Worm (Caenorhabditis elegans) whole organism, L4/young adult: ENCODE data around the gene ZK1073.1.

Source experiments
- W03F9.2 ChIP-seq: fragments of 150-350 bp; optimal IDR thresholded peaks from 2 replicates; lab custom pipeline; 2014; ENCODE audit warnings: missing biosample characterization, missing genetic modification characterization
- dao-5 ChIP-seq: sonication (generic microtip); optimal IDR thresholded peaks from 2 replicates; lab custom pipeline; 2016; ENCODE audit warnings: missing genotype, missing genetic modification characterization, moderate library complexity, missing compliant biosample characterization
- him-1 ChIP-seq: sonication (generic microtip); optimal IDR thresholded peaks from 2 replicates; lab custom pipeline; 2016; ENCODE audit warnings: missing genotype, missing genetic modification reagents, missing genetic modification characterization, missing compliant biosample characterization

Gene ZK1073.1

DNA sequence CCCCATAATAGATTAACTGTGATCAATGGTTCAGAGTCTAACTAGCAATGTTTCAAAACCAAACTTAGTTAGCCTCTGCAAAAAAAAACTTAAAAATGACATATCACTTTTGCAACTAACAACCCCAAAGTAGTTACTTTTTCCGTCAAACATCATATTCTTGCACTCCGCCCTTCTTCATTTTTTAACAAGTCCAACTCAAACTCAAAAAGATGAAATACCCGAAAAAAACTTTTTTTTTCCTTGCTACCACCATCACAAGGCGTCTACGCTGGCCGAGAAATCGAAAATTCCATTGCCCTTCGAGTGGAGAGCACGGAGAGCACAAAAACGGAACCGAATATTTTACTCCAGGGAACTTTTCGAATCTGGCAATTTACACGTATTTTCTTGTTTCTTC lies 22.8 kb downstream of the ZK1073.1 start:
- TF ChIP-seq W03F9.2 (tag; lab: Kevin White, UChicago) (no peak), him-1 (no peak), dao-5 (tag; lab: Kevin White, UChicago) (no peak)

DNA sequence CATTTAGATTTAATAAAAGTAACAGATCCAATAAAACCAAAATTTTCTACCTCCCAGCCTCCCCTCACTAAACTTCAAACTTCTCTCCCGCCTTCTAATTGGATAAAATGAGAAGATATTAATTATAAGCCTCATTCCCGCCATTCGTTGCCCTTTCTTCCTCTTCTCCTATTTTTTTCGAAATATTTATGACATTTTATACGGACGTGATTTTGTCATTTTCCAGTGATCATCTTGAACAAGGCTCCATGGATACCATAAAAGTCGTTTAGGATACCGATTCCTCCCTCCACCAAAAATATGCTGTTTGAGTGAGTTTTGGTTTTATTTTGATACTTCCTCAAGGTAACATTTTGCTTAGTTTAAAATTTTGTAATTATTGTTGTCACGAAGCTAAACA lies 25.3 kb downstream of the ZK1073.1 start, which contains the start of gene ZK1073.2:
Gene ZK1073.2, plus strand, starts transcription at position 301 of the 400 bp plus-strand sequence.
- TF ChIP-seq him-1 (no peak), W03F9.2 (tag; lab: Kevin White, UChicago) (no peak), dao-5 (tag; lab: Kevin White, UChicago) (no peak)

DNA sequence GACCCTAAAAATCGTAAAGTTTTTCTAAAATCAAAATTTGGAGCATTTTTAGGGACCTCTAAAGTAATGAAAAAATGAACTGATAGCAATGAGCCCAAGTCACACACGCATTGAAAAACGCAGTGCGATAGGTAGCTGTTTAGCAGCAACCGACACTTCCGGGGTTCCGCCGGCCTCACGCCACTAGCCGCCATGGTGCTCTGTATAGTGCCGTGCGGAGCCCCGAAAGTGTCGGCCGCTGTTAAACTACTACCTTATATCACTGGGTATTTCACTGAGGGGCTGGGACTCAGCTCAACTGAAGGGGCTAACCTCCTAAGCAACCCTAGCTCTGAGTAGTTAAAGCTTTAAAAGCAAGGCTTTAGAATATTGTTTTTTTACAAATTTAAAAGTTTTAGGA lies 29.4 kb downstream of the ZK1073.1 start:
- TF ChIP-seq dao-5 (tag; lab: Kevin White, UChicago) (no peak), him-1 (no peak), W03F9.2 (tag; lab: Kevin White, UChicago) (no peak)

DNA sequence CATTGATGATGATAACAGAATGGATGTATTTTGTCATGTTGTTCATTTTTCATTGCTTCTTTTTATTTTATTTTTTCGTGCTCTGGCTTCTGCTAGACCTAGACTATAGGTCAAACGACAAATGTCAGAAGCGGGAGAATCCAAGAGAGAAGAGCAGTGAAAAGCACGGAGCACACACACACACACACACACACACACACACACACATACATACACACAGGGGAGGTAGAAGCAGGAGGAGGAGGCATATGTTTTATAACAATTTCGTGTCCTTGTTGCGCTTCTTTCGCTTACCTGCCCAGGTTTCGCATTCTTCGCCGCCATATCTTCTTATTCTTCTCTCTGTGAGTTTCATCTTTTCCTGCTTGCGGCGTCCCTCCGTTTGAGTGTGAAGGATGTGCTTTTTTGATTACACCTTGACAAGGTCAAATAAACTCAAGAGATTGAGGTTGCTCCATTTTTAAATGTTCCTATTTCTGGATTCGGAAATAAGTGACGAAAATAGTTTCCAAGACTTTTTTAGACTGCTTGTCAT lies 30.5 kb downstream of the ZK1073.1 start:
- TF ChIP-seq him-1, result no peak
- TF ChIP-seq dao-5 (tag; lab: Kevin White, UChicago), result no peak

DNA sequence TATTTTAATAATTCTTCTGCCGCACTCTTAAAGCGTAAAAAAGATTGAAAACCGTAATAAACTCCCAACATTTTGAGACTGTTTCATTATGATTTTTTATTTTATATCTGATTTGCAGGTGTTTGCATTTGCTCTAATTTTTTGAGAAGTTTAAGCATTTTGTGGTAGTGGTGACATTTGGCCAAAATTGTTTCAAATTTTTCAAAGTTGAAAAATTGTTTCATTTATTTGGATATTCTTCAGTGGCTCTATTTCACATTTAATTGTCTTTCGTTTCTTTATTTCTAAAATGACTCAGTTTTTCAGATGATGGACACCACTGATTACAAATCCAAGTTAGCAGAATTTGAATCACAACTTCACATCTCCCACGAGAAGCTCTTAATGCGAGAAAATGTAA lies 34.3 kb downstream of the ZK1073.1 start, which contains the start of gene C30F2.5:
Gene C30F2.5, plus strand, starts transcription at position 301 of the 400 bp plus-strand sequence.
- no peak for TF ChIP-seq dao-5 (tag; lab: Kevin White, UChicago)
- TF ChIP-seq W03F9.2 (tag; lab: Kevin White, UChicago), result no peak
- TF ChIP-seq him-1, result no peak

DNA sequence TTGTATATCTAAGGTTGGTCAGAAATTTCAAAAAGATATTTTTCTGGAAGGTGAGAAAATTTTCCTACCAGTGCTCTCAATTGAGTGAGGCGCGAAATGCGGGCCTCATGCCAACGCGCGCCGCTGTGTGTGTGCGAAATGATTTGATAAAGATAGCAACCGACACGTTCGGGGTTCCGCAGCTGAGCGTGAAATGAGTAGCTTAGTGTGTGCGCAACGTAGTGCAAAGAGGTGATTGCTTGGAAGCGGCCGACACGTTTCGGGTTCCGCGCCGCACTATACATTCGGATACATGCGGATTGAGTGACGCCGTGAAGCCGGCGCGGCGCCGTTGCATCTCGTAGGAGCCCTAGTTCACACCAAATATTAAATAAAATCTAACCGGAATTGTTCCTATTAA lies 37.5 kb downstream of the ZK1073.1 start:
- TF ChIP-seq him-1 (no peak), W03F9.2 (tag; lab: Kevin White, UChicago) (no peak), dao-5 (tag; lab: Kevin White, UChicago) (no peak)

DNA sequence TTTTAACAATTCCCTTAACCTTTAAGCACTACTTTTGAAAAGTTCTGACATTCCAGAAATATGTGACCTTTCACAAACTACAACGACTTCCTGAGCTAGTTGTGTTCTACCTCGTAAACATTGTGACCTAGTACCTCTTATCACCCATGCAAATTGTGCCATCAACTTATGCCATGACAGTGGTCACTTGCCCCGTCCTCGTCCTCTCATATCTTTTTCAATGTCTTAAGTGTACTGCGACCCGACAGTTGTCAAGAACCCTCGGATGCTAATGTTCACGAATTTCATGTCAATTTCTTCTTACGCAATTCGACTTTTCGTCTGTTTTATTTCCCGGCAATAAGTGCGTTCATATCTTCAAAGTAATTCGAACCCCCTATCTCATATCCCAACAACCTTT lies 40.8 kb downstream of the ZK1073.1 start:
- TF ChIP-seq W03F9.2 (tag; lab: Kevin White, UChicago) (no peak), him-1 (no peak), dao-5 (tag; lab: Kevin White, UChicago) (no peak)

DNA sequence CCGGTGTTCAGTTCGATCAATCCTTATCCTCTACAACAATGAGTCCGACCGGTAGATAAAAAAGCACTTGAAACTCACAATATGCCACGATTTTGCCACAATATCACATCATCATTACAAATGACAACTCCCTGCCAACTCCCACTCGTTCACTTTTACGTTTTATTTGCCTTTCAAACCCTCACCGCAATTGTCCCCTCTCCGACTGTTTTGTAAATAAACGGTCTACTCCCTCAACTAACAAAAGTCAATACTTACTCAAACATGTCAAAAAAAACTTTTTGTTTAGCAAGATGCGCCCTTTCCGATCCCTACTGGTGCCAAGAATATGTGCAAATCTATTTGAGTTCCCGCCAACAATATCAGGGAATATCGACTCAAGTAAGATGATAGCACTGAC lies 43.6 kb downstream of the ZK1073.1 start, which contains the start of gene C30F2.2:
Gene C30F2.2, minus strand, starts transcription at position 122 of the 400 bp plus-strand sequence.
- TF ChIP-seq W03F9.2 (tag; lab: Kevin White, UChicago), result no peak
- no peak for TF ChIP-seq him-1
- no peak for TF ChIP-seq dao-5 (tag; lab: Kevin White, UChicago)

DNA sequence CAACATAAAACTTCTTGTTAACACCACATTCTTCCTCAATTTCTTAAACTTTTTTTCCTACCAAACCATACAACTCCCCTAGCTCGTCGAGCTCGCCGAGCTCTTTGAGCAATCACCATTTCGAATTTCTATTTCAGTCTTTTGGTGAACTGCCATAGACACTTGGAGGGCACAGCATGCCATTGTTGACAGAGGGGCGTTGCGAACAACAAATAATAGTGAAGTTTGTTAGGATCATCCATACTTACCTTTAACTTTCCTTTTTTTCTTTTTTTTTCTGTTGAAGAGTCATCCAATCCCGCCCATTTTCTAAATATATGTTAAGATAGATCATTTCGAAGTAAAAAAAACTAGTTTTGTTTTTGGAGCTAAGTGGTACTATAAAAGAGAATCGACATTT lies 46.6 kb downstream of the ZK1073.1 start, which contains the start of gene idpp-14:
Gene idpp-14, plus strand, starts transcription at position 324 of the 400 bp plus-strand sequence.
- TF ChIP-seq dao-5 (tag; lab: Kevin White, UChicago), result no peak
- TF ChIP-seq W03F9.2 (tag; lab: Kevin White, UChicago), result no peak
- no peak for TF ChIP-seq him-1

DNA sequence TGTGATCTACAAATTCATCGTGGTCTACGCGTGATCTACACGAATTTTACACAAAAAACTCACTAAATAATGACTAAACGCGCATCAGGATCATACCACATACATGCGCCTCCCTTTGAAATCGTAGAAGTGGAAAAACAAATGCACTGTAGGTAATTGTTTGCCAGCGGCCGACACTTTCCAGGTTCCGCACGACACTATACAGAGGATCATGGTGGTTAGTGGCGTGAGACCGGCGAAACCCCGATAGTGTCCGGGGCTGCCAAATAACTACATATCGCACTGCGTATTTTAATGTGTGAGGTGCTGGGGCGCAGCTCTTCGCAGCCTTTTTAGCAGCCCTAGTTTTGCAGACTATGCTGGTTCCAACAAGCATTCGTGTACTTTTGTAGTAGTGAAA lies 50.0 kb downstream of the ZK1073.1 start:
- TF ChIP-seq W03F9.2 (tag; lab: Kevin White, UChicago) (no peak), dao-5 (tag; lab: Kevin White, UChicago) (no peak), him-1 (no peak)

DNA sequence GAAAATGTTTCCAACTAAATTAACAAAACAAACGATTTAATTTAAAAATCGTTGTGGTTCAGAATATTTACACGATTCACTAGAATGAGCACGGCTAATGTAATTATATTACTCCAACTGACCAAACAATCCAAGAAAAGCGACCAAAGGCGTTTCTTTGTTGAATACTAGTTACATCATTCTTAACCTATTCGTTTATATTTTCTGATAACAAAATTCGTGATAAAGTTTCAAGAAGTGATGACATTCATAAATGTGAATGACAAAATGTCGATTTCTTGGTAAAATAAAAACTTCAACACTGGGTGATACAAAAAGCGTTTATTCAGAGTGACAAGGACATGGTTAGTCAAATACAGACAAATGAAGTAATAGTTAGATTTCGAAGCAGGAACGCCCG lies 52.2 kb downstream of the ZK1073.1 start, which contains the start of gene C30F2.4:
Gene C30F2.4, minus strand, starts transcription at position 101 of the 400 bp plus-strand sequence.
- no peak for TF ChIP-seq him-1
- no peak for TF ChIP-seq dao-5 (tag; lab: Kevin White, UChicago)
- no peak for TF ChIP-seq W03F9.2 (tag; lab: Kevin White, UChicago)
